Worm (Caenorhabditis elegans): ENCODE results near the gene T28C6.5.
A peak's percentile ranks its signal among the peaks of the same experiment; 100 is the strongest.

Gene T28C6.5

DNA sequence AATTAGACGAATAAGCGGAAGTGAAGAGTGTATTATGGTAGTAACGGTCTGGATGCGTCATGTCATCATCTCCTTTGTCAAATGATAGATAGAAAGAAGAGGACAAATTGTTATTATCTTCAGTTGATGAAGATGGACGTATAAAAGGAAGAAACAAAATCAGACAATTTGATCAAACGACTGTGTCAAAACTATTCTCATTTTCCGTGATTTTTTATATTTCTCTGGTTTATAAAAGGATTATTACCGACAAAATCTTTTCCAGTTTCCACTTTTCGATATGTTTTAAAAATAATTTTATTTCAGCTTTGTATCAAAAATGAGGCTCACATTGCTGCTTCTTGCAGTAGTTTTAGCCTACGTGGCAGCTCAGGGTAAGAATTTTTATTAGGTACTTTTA, 5.2 kb upstream of the T28C6.5 start, which contains the start of gene grsp-2:
grsp-2 (plus strand) TSS at position 301 of the 400 bp plus-strand sequence.
- TF ChIP-seq blmp-1 (tag; optimal IDR thresholded peaks at IDR 0.05), result no peak
- TF ChIP-seq ceh-43 (GFP tag; optimal IDR thresholded peaks at IDR 0.05), result no peak
- TF ChIP-seq nhr-237 (tag; optimal IDR thresholded peaks at IDR 0.05), result no peak
- TF ChIP-seq cnd-1 (tag; optimal IDR thresholded peaks at IDR 0.05), result no peak
- TF ChIP-seq elt-1 (tag; optimal IDR thresholded peaks at IDR 0.05; ENCODE audit: borderline replicate concordance, insufficient read depth), result no peak
- no peak for TF ChIP-seq unc-120 (tag; optimal IDR thresholded peaks at IDR 0.05; ENCODE audit: poor library complexity, severe bottlenecking)
- TF ChIP-seq snpc-4 (tag; optimal IDR thresholded peaks at IDR 0.05), result no peak
- no peak for TF ChIP-seq ztf-11 (tag; optimal IDR thresholded peaks at IDR 0.05)
- no peak for TF ChIP-seq ceh-83 (GFP tag; optimal IDR thresholded peaks at IDR 0.05)
- no peak for TF ChIP-seq bed-3 (GFP tag; optimal IDR thresholded peaks at IDR 0.05)
- TF ChIP-seq lsy-2 (tag; optimal IDR thresholded peaks at IDR 0.05), result no peak
- TF ChIP-seq sptf-1 (tag; optimal IDR thresholded peaks at IDR 0.05), result no peak
- TF ChIP-seq ham-2 (GFP tag; optimal IDR thresholded peaks at IDR 0.05), result no peak
- no peak for TF ChIP-seq zip-8 (tag; optimal IDR thresholded peaks at IDR 0.05)
- no peak for TF ChIP-seq lin-32 (GFP tag; optimal IDR thresholded peaks at IDR 0.05)
- no peak for TF ChIP-seq ces-1 (GFP tag; optimal IDR thresholded peaks at IDR 0.05)
- no peak for TF ChIP-seq nhr-76 (tag; optimal IDR thresholded peaks at IDR 0.05)

DNA sequence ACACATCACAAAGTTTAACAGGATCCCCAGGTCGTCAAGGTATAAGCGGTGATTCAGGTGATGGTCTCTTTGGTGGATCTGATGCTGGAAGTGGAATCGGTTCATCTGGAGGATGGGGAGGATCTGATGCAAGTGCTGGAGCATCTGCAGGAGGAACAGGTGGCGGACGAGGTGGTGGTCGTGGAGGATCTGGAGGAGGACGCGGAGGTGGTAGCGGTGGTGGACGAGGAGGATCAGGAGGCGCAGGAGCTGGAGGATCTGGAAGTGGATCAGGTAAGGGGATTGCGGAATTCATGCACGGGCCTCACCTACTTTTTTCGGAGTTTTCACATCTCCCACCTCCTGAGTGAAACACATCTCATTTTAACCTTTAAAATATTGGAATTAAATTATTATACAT, 4.6 kb upstream of the T28C6.5 start:
- TF ChIP-seq cnd-1 (tag; optimal IDR thresholded peaks at IDR 0.05) (no peak), nhr-12 (tag; optimal IDR thresholded peaks at IDR 0.05) (no peak), tbx-8 (GFP tag; optimal IDR thresholded peaks at IDR 0.05) (no peak)

DNA sequence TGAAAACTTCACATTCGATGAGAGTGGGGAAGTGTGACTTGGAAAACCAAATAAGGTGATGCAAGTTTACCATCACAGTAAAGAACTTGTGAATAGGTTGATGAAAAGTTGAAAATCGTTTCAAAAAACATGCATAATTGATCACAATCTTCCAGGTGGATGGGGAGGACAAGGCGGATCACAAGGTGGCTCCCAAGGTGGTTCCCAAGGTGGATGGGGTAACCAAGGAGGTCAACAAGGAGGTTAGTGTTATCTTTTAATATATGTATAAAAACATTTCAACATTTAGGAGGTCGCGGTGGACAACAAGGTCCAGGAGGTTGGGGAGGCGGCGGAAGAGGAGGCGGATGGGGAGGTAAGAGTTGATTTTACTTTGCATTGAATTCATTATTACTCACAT, 3.6 kb upstream of the T28C6.5 start, which contains the start of gene T28C6.10:
T28C6.10 (plus strand) TSS at position 301 of the 400 bp plus-strand sequence.
- TF ChIP-seq nhr-237 (tag; optimal IDR thresholded peaks at IDR 0.05), result no peak
- TF ChIP-seq hlh-1 (tag; optimal IDR thresholded peaks at IDR 0.05), result no peak
- TF ChIP-seq ces-1 (GFP tag; optimal IDR thresholded peaks at IDR 0.05), result no peak
- TF ChIP-seq bed-3 (GFP tag; optimal IDR thresholded peaks at IDR 0.05), result no peak
- no peak for TF ChIP-seq nhr-28 (tag; optimal IDR thresholded peaks at IDR 0.05)

DNA sequence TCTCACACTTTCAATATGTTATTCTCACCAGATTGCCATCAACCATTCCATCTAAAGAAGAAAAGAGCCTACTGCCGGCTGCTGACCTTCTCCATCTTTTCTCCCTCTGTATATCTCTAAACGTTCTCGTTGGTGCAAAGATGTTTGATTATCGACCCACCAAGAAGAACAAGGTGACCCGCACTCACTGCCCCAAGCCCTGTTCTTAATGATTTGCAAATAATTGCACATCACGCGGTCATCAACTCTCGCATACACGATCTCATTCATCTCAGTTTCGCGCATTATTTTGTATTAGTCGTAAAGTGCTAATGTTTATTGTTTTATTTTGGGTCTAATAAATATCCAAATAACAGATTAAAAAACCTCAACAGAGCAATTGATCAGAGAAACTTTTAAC, 1.8 kb upstream of the T28C6.5 start:
- TF ChIP-seq hlh-1 (tag; optimal IDR thresholded peaks at IDR 0.05) (peak; percentile 10), nhr-2 (tag; optimal IDR thresholded peaks at IDR 0.05) (peak; percentile 94), ceh-83 (GFP tag; optimal IDR thresholded peaks at IDR 0.05) (no peak), mab-5 (tag; optimal IDR thresholded peaks at IDR 0.05) (no peak), ceh-39 (tag; optimal IDR thresholded peaks at IDR 0.05) (peak; percentile 44)

- TF ChIP-seq unc-39 (tag; optimal IDR thresholded peaks at IDR 0.05) (no peak), flh-1 (GFP tag; optimal IDR thresholded peaks at IDR 0.05) (no peak), lin-32 (GFP tag; optimal IDR thresholded peaks at IDR 0.05) (no peak), blmp-1 (tag; optimal IDR thresholded peaks at IDR 0.05) (no peak), lin-13 (tag; optimal IDR thresholded peaks at IDR 0.05) (no peak), nhr-237 (tag; optimal IDR thresholded peaks at IDR 0.05) (no peak), nhr-2 (tag; optimal IDR thresholded peaks at IDR 0.05) (no peak), elt-3 (tag; optimal IDR thresholded peaks at IDR 0.05) (no peak), unc-62 (GFP tag; optimal IDR thresholded peaks at IDR 0.05) (no peak), tbx-8 (GFP tag; optimal IDR thresholded peaks at IDR 0.05) (no peak), nhr-76 (tag; optimal IDR thresholded peaks at IDR 0.05) (no peak), sem-2 (GFP tag; optimal IDR thresholded peaks at IDR 0.05) (no peak), nhr-28 (tag; optimal IDR thresholded peaks at IDR 0.05) (no peak), lsy-2 (tag; optimal IDR thresholded peaks at IDR 0.05) (no peak), sptf-1 (tag; optimal IDR thresholded peaks at IDR 0.05) (no peak), bed-3 (GFP tag; optimal IDR thresholded peaks at IDR 0.05) (no peak), hlh-1 (tag; optimal IDR thresholded peaks at IDR 0.05) (no peak), unc-120 (tag; optimal IDR thresholded peaks at IDR 0.05; ENCODE audit: poor library complexity, severe bottlenecking) (no peak), pha-4 (tag; optimal IDR thresholded peaks at IDR 0.05) (no peak)
Observed at ce11 chrIV:8820041-8820440, 1.2 kb upstream of the T28C6.5 start, which contains the start of gene T28C6.3. TSS of gene T28C6.3 (plus strand) at chrIV:8820341.

ce11 chrIV:8822598-8822997, 1.4 kb downstream of the T28C6.5 start:
- TF ChIP-seq ces-1 (GFP tag; optimal IDR thresholded peaks at IDR 0.05) (no peak), ceh-83 (GFP tag; optimal IDR thresholded peaks at IDR 0.05) (no peak), ceh-39 (tag; optimal IDR thresholded peaks at IDR 0.05) (no peak), unc-39 (tag; optimal IDR thresholded peaks at IDR 0.05) (no peak)

Measured in whole organism, mixed stage, embryonic.